Worm (Caenorhabditis elegans) whole organism, L4 larva: Measurements from ENCODE around the gene sra-4.

Experiments used
- F10B5.3 ChIP-seq: sonication (generic microtip); optimal IDR thresholded peaks from 2 replicates; lab custom pipeline; 2016; ENCODE audit warnings: mild to moderate bottlenecking, missing genetic modification characterization, missing compliant biosample characterization
- ama-1 ChIP-seq: fragments of 150-350 bp; optimal IDR thresholded peaks from 2 replicates; lab custom pipeline; 2014; ENCODE audit warnings: inconsistent platforms, mixed read lengths
- ceh-32 ChIP-seq: sonication (generic microtip); optimal IDR thresholded peaks from 2 replicates; lab custom pipeline; 2016; ENCODE audit warnings: mild to moderate bottlenecking, missing genetic modification characterization, missing compliant biosample characterization; ENCODE audit not compliant: poor library complexity
- daf-12 ChIP-seq: fragments of 150-350 bp; optimal IDR thresholded peaks from 2 replicates; lab custom pipeline; 2014; ENCODE audit warnings: missing biosample characterization, missing genetic modification reagents, missing genetic modification characterization
- daf-16 ChIP-seq, 3 experiments: sonication (generic microtip); optimal IDR thresholded peaks; 2 replicates each; lab custom pipeline; 2016 to 2017; ENCODE audit warnings: missing genetic modification characterization in 3 of 3, missing genetic modification reagents in 3 of 3, mild to moderate bottlenecking in 2 of 3, missing compliant biosample characterization in 2 of 3, missing biosample characterization in 1 of 3, moderate library complexity in 1 of 3
- daf-19 ChIP-seq: fragments of 200-800 bp; sonication (Bioruptor generic); conservative IDR thresholded peaks from 2 replicates; pipeline ENCODE4 v1.3.6; 2022; ENCODE audit warnings: missing genetic modification characterization, missing compliant biosample characterization
- hlh-30 ChIP-seq: sonication (generic microtip); optimal IDR thresholded peaks from 2 replicates; lab custom pipeline; 2017; ENCODE audit warnings: antibody characterized with exemption, mild to moderate bottlenecking, missing genetic modification characterization, missing compliant biosample characterization; ENCODE audit not compliant: insufficient read depth
- mep-1 ChIP-seq: fragments of 150-350 bp; sonication (generic microtip); optimal IDR thresholded peaks from 3 replicates; lab custom pipeline; 2014; ENCODE audit warnings: missing biosample characterization, missing genetic modification characterization
- nhr-11 ChIP-seq: fragments of 150-350 bp; optimal IDR thresholded peaks from 2 replicates; lab custom pipeline; 2014; ENCODE audit warnings: missing biosample characterization, missing genetic modification characterization
- nhr-237 ChIP-seq: sonication (generic microtip); optimal IDR thresholded peaks from 2 replicates; lab custom pipeline; 2017; ENCODE audit warnings: missing biosample characterization, missing genetic modification characterization
- nhr-25 ChIP-seq: sonication (generic microtip); optimal IDR thresholded peaks from 2 replicates; lab custom pipeline; 2017; ENCODE audit warnings: missing genetic modification characterization, mild to moderate bottlenecking, missing compliant biosample characterization, antibody characterized with exemption, moderate library complexity, borderline replicate concordance; ENCODE audit not compliant: insufficient read depth
- nhr-76 ChIP-seq: fragments of 150-350 bp; optimal IDR thresholded peaks from 2 replicates; lab custom pipeline; 2014; ENCODE audit warnings: missing biosample characterization, missing genetic modification characterization
- unc-39 ChIP-seq: sonication (generic microtip); optimal IDR thresholded peaks from 2 replicates; lab custom pipeline; 2017; ENCODE audit warnings: missing biosample characterization, missing genetic modification characterization

DNA sequence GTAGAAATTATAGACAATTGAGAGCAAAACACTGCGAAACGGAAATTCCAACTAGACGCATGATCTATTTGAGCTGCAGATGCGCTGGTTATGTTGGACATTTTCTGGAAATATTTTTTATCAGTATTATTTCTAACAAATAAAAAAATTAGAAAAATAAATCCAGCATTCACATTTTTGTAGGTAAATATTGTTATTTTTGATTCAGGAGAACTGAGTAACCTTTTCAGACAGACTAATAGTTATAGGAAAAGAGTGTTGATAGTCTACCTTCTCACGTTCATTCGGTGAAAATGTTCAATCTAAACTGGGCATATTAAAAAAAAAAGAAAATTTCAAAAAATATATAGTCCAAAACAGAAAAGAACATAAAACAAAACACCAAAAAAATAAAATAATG, 21.1 kb downstream of the sra-4 start, which contains the start of gene sra-1:
- no peak for TF ChIP-seq unc-39 (tag; lab: Kevin White, UChicago)
- TF ChIP-seq nhr-25 (tag; lab: Kevin White, UChicago), result no peak
- TF ChIP-seq nhr-76 (tag; lab: Kevin White, UChicago), result no peak
- TF ChIP-seq nhr-11 (tag; lab: Kevin White, UChicago), result no peak
- no peak for TF ChIP-seq ceh-32 (tag; lab: Kevin White, UChicago)
- TF ChIP-seq F10B5.3 (tag; lab: Kevin White, UChicago), result no peak
- TF ChIP-seq daf-12 (tag; lab: Kevin White, UChicago), result no peak
- no peak for TF ChIP-seq mep-1 (tag; lab: Kevin White, UChicago)
- no peak for TF ChIP-seq hlh-30
- no peak for TF ChIP-seq daf-16 (GFP tag; optimal IDR thresholded peaks at IDR 0.05; lab: Kevin White, UChicago)
- no peak for TF ChIP-seq daf-16 (tag; optimal IDR thresholded peaks at IDR 0.05; lab: Kevin White, UChicago)
- no peak for TF ChIP-seq nhr-237
- no peak for TF ChIP-seq daf-19 (GFP tag; lab: Robert Waterston, UW)
- no peak for TF ChIP-seq ama-1
